Fruit fly (Drosophila melanogaster) whole organism, embryonic: ENCODE measurements around the gene HP1b.
A peak's percentile ranks its signal among the peaks of the same experiment; 100 is the strongest.

Experiments
- Atf6 ChIP-seq: fragments of 200-800 bp; sonication (Bioruptor generic); IDR thresholded peaks from 2 replicates; pipeline ENCODE4 v1.3.6; 2022; ENCODE audit warnings: missing biosample characterization, missing genetic modification characterization
- Bdp1 ChIP-seq: fragments of 200-800 bp; sonication (Bioruptor generic); optimal IDR thresholded peaks from 3 replicates; lab custom pipeline; 2016; ENCODE audit warnings: missing biosample characterization, missing genetic modification characterization
- CG10431 ChIP-seq: fragments of 200-800 bp; sonication (Bioruptor generic); optimal IDR thresholded peaks from 3 replicates; lab custom pipeline; 2018; ENCODE audit warnings: missing biosample characterization, mild to moderate bottlenecking, missing genetic modification characterization
- CG10565 ChIP-seq: fragments of 200-800 bp; sonication (Bioruptor generic); optimal IDR thresholded peaks from 3 replicates; lab custom pipeline; 2016; ENCODE audit warnings: missing biosample characterization, mild to moderate bottlenecking, missing genetic modification characterization
- CG11085 ChIP-seq: fragments of 200-800 bp; sonication (Bioruptor generic); IDR thresholded peaks from 2 replicates; pipeline ENCODE4 v1.3.6; 2022; ENCODE audit warnings: missing biosample characterization, missing genetic modification characterization
- CG11456 ChIP-seq: fragments of 200-800 bp; sonication (Bioruptor generic); IDR thresholded peaks from 3 replicates; pipeline ENCODE4 v1.3.6; 2022; ENCODE audit warnings: missing biosample characterization, missing genetic modification characterization
- CG11695 ChIP-seq: fragments of 200-800 bp; sonication (Bioruptor generic); IDR thresholded peaks from 3 replicates; pipeline ENCODE4 v1.3.6; 2022; ENCODE audit warnings: missing biosample characterization, missing genetic modification characterization
- CG15073 ChIP-seq: fragments of 200-800 bp; sonication (Bioruptor generic); optimal IDR thresholded peaks from 2 replicates; lab custom pipeline; 2016; ENCODE audit warnings: missing biosample characterization, missing genetic modification characterization
- CG15269 ChIP-seq: fragments of 200-800 bp; sonication (Bioruptor generic); optimal IDR thresholded peaks from 2 replicates; lab custom pipeline; 2018; ENCODE audit warnings: missing biosample characterization, mild to moderate bottlenecking, missing genetic modification characterization, moderate library complexity
- CG15479 ChIP-seq: fragments of 200-800 bp; sonication (Bioruptor generic); optimal IDR thresholded peaks from 3 replicates; lab custom pipeline; 2019; ENCODE audit warnings: missing biosample characterization, mild to moderate bottlenecking, missing genetic modification characterization, moderate library complexity
- CG1602 ChIP-seq: fragments of 200-800 bp; sonication (Bioruptor generic); optimal IDR thresholded peaks from 3 replicates; lab custom pipeline; 2016; ENCODE audit warnings: missing biosample characterization, missing genetic modification characterization
- CG16815 ChIP-seq: fragments of 200-800 bp; sonication (Bioruptor generic); optimal IDR thresholded peaks from 3 replicates; lab custom pipeline; 2017; ENCODE audit warnings: missing biosample characterization, mild to moderate bottlenecking, missing genetic modification characterization
- CG17829 ChIP-seq: fragments of 200-800 bp; optimal IDR thresholded peaks from 2 replicates; lab custom pipeline; 2019; ENCODE audit warnings: missing biosample characterization, mild to moderate bottlenecking, missing genetic modification characterization, moderate library complexity
- CG18262 ChIP-seq: fragments of 200-800 bp; optimal IDR thresholded peaks from 3 replicates; lab custom pipeline; 2019; ENCODE audit warnings: missing biosample characterization, mild to moderate bottlenecking, missing genetic modification characterization, moderate library complexity
- CG31388 ChIP-seq: fragments of 200-800 bp; sonication (Bioruptor generic); optimal IDR thresholded peaks from 2 replicates; lab custom pipeline; 2016; ENCODE audit warnings: missing biosample characterization, missing genetic modification characterization
- CG31441 ChIP-seq: fragments of 200-800 bp; sonication (Bioruptor generic); IDR thresholded peaks from 2 replicates; pipeline ENCODE4 v1.3.6; 2022; ENCODE audit warnings: missing biosample characterization, missing genetic modification characterization
- CG3281 ChIP-seq: fragments of 200-800 bp; sonication (Bioruptor generic); optimal IDR thresholded peaks from 3 replicates; lab custom pipeline; 2017; ENCODE audit warnings: missing biosample characterization, mild to moderate bottlenecking, missing genetic modification characterization
- CG3726 ChIP-seq: fragments of 200-800 bp; sonication (Bioruptor generic); IDR thresholded peaks from 3 replicates; pipeline ENCODE4, ENCODE4 v1.3.6; 2022; ENCODE audit warnings: missing biosample characterization, missing genetic modification characterization
- CG4282 ChIP-seq: fragments of 200-800 bp; sonication (Bioruptor generic); optimal IDR thresholded peaks from 2 replicates; lab custom pipeline; 2016; ENCODE audit warnings: missing biosample characterization, missing genetic modification characterization
- CG5180 ChIP-seq: fragments of 200-800 bp; sonication (Bioruptor generic); optimal IDR thresholded peaks from 3 replicates; lab custom pipeline; 2017; ENCODE audit warnings: missing biosample characterization, missing genetic modification characterization, mild to moderate bottlenecking, moderate library complexity, missing genetic modification reagents
- CG9932 ChIP-seq: fragments of 200-800 bp; sonication (Bioruptor generic); IDR thresholded peaks from 2 replicates; pipeline ENCODE4 v1.3.6; 2022; ENCODE audit warnings: missing biosample characterization, missing genetic modification characterization
- Chrac-16 ChIP-seq: fragments of 200-800 bp; sonication (Bioruptor generic); optimal IDR thresholded peaks from 3 replicates; lab custom pipeline; 2016; ENCODE audit warnings: missing biosample characterization, missing genetic modification characterization
- CoRest ChIP-seq: fragments of 200-800 bp; sonication (Bioruptor generic); optimal IDR thresholded peaks from 3 replicates; lab custom pipeline; 2018; ENCODE audit warnings: missing biosample characterization, mild to moderate bottlenecking, missing genetic modification characterization, moderate library complexity
- D19A ChIP-seq: fragments of 200-800 bp; optimal IDR thresholded peaks from 3 replicates; lab custom pipeline; 2019; ENCODE audit warnings: missing biosample characterization, mild to moderate bottlenecking, missing genetic modification characterization, moderate library complexity
- Doc2 ChIP-seq: fragments of 200-800 bp; sonication (Bioruptor generic); IDR thresholded peaks from 2 replicates; pipeline ENCODE4 v1.3.6; 2022; ENCODE audit warnings: missing biosample characterization, missing genetic modification characterization
- Gug ChIP-seq: fragments of 200-800 bp; sonication (Bioruptor generic); IDR thresholded peaks from 4 replicates; pipeline ENCODE4 v1.3.6; 2022; ENCODE audit warnings: missing biosample characterization, missing genetic modification characterization
- Hmr ChIP-seq: fragments of 200-800 bp; sonication (Bioruptor generic); optimal IDR thresholded peaks from 3 replicates; lab custom pipeline; 2017; ENCODE audit warnings: mild to moderate bottlenecking, missing biosample characterization, missing genetic modification reagents, missing genetic modification characterization
- Hmx ChIP-seq: fragments of 200-800 bp; sonication (Bioruptor generic); optimal IDR thresholded peaks from 2 replicates; lab custom pipeline; 2016; ENCODE audit warnings: missing biosample characterization, missing genetic modification characterization
- Hr51 ChIP-seq, 2 experiments: fragments of 200-800 bp; sonication (Bioruptor generic); optimal IDR thresholded peaks; 2 replicates in 1 of 2; 3 replicates in 1 of 2; lab custom pipeline; 2016 to 2018; ENCODE audit warnings: missing biosample characterization in 2 of 2, missing genetic modification characterization in 2 of 2, mild to moderate bottlenecking in 1 of 2, moderate library complexity in 1 of 2
- Hsf ChIP-seq: fragments of 200-800 bp; sonication (Bioruptor generic); optimal IDR thresholded peaks from 3 replicates; lab custom pipeline; 2016; ENCODE audit warnings: missing biosample characterization, missing genetic modification characterization
- Jarid2 ChIP-seq: fragments of 200-800 bp; sonication (Bioruptor generic); optimal IDR thresholded peaks from 3 replicates; lab custom pipeline; 2017; ENCODE audit warnings: mild to moderate bottlenecking, missing biosample characterization, missing genetic modification reagents, missing genetic modification characterization
- Oli ChIP-seq: fragments of 200-800 bp; sonication (Bioruptor generic); optimal IDR thresholded peaks from 2 replicates; lab custom pipeline; 2018; ENCODE audit warnings: missing biosample characterization, mild to moderate bottlenecking, missing genetic modification characterization, moderate library complexity
- Poxn ChIP-seq: fragments of 200-800 bp; sonication (Bioruptor generic); IDR thresholded peaks from 2 replicates; pipeline ENCODE4 v1.3.6; 2022; ENCODE audit warnings: missing biosample characterization, missing genetic modification characterization
- Sox100B ChIP-seq: fragments of 200-800 bp; sonication (Bioruptor generic); optimal IDR thresholded peaks from 3 replicates; lab custom pipeline; 2018; ENCODE audit warnings: missing biosample characterization, mild to moderate bottlenecking, missing genetic modification characterization
- Tbp ChIP-seq: fragments of >200 bp; optimal IDR thresholded peaks from 2 replicates; lab custom pipeline; 2018; ENCODE audit warnings: missing biosample characterization, missing genetic modification characterization
- al ChIP-seq: fragments of 200-800 bp; sonication (Bioruptor generic); IDR thresholded peaks from 2 replicates; pipeline ENCODE4 v1.3.6; 2022; ENCODE audit warnings: missing biosample characterization, missing genetic modification characterization
- bowl ChIP-seq: fragments of 200-800 bp; sonication (Bioruptor generic); IDR thresholded peaks from 2 replicates; pipeline ENCODE4 v1.3.6; 2022; ENCODE audit warnings: missing biosample characterization, missing genetic modification characterization
- cas ChIP-seq: fragments of 200-800 bp; sonication (Bioruptor generic); IDR thresholded peaks from 2 replicates; pipeline ENCODE4 v1.3.6; 2022; ENCODE audit warnings: missing biosample characterization, missing genetic modification characterization
- ems ChIP-seq: fragments of 200-800 bp; sonication (Bioruptor generic); optimal IDR thresholded peaks from 3 replicates; lab custom pipeline; 2016; ENCODE audit warnings: missing biosample characterization, missing genetic modification characterization
- esg ChIP-seq: fragments of 200-800 bp; sonication (Bioruptor generic); conservative IDR thresholded peaks from 2 replicates; pipeline ENCODE4 v1.3.6; 2022; ENCODE audit warnings: missing biosample characterization, missing genetic modification characterization
- gro ChIP-seq: fragments of 200-800 bp; sonication (Bioruptor generic); optimal IDR thresholded peaks from 2 replicates; lab custom pipeline; 2016; ENCODE audit warnings: missing biosample characterization, missing genetic modification characterization
- mam ChIP-seq: fragments of 200-800 bp; sonication (Bioruptor generic); optimal IDR thresholded peaks from 3 replicates; lab custom pipeline; 2016; ENCODE audit warnings: missing biosample characterization, missing genetic modification characterization
- nom ChIP-seq: fragments of 200-800 bp; sonication (Bioruptor generic); optimal IDR thresholded peaks from 2 replicates; lab custom pipeline; 2017; ENCODE audit warnings: missing biosample characterization, missing genetic modification characterization, mild to moderate bottlenecking, moderate library complexity, missing genetic modification reagents
- peb ChIP-seq: fragments of 200-800 bp; sonication (Bioruptor generic); IDR thresholded peaks from 2 replicates; pipeline ENCODE4 v1.3.6; 2022; ENCODE audit warnings: missing biosample characterization, missing genetic modification characterization
- pfk ChIP-seq: fragments of 200-800 bp; sonication (Bioruptor generic); optimal IDR thresholded peaks from 2 replicates; lab custom pipeline; 2018; ENCODE audit warnings: missing biosample characterization, mild to moderate bottlenecking, missing genetic modification characterization, moderate library complexity
- psq ChIP-seq: fragments of 200-800 bp; sonication (Bioruptor generic); optimal IDR thresholded peaks from 2 replicates; lab custom pipeline; 2017; ENCODE audit warnings: missing biosample characterization, missing genetic modification characterization
- ranshi ChIP-seq: fragments of 200-800 bp; sonication (Bioruptor generic); IDR thresholded peaks from 2 replicates; pipeline ENCODE4 v1.3.6; 2022; ENCODE audit warnings: missing biosample characterization, missing genetic modification characterization
- seq ChIP-seq: fragments of 200-800 bp; sonication (Bioruptor generic); IDR thresholded peaks from 2 replicates; pipeline ENCODE4 v1.3.6; 2022; ENCODE audit warnings: missing biosample characterization, missing genetic modification characterization
- sug ChIP-seq: fragments of 200-800 bp; optimal IDR thresholded peaks from 2 replicates; lab custom pipeline; 2019; ENCODE audit warnings: missing biosample characterization, mild to moderate bottlenecking, missing genetic modification characterization, moderate library complexity
- toy ChIP-seq: fragments of 200-800 bp; sonication (Bioruptor generic); IDR thresholded peaks from 2 replicates; pipeline ENCODE4 v1.3.6; 2022; ENCODE audit warnings: missing biosample characterization, missing genetic modification characterization
- unpg ChIP-seq: fragments of 200-800 bp; sonication (Bioruptor generic); optimal IDR thresholded peaks from 3 replicates; lab custom pipeline; 2018; ENCODE audit warnings: missing biosample characterization, mild to moderate bottlenecking, missing genetic modification characterization, moderate library complexity
- vvl ChIP-seq: fragments of 200-800 bp; sonication (Bioruptor generic); IDR thresholded peaks from 2 replicates; pipeline ENCODE4 v1.3.6; 2022; ENCODE audit warnings: missing biosample characterization, missing genetic modification characterization
- wek ChIP-seq: fragments of 200-800 bp; sonication (Bioruptor generic); optimal IDR thresholded peaks from 3 replicates; lab custom pipeline; 2018; ENCODE audit warnings: missing biosample characterization, mild to moderate bottlenecking, missing genetic modification characterization, moderate library complexity

The HP1b gene

DNA sequence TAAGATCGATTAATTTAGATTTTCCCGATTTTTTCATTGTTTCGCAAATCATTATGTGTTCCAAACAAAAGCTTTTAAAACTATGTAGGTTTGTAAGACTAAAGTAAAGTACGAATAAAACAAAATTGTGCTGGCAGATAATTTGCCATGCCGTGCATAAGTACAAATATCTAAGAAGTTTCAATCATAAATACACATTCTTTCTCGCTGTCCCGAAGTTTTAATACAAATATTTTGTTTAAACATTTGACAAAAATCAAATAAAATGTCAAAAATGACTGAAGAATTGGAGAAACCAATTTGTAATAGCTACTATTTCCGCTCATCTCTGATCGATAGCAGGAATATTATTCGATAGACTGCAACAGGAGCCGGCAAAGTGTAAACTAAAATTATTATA, 1.7 kb downstream of the HP1b start, which contains the start of gene APC4 (continued):
- no peak for TF ChIP-seq ems (GFP tag; lab: Kevin White, UChicago)
- no peak for TF ChIP-seq Bdp1 (GFP tag; lab: Kevin White, UChicago)
- TF ChIP-seq bowl, result no peak
- TF ChIP-seq Poxn (GFP tag; lab: Robert Waterston, UW), result no peak
- TF ChIP-seq CG31441, result no peak
- no peak for TF ChIP-seq CG10431 (GFP tag; lab: Kevin White, UChicago)
- TF ChIP-seq nom (GFP tag; lab: Kevin White, UChicago), result no peak
- peak; percentile 37 for TF ChIP-seq Hsf (GFP tag; lab: Kevin White, UChicago)
- no peak for TF ChIP-seq vvl (GFP tag; lab: Robert Waterston, UW)
- no peak for TF ChIP-seq al (GFP tag; lab: Robert Waterston, UW)
- TF ChIP-seq Tbp (GFP tag; lab: Kevin White, UChicago), result no peak
- no peak for TF ChIP-seq CG15073 (GFP tag; lab: Kevin White, UChicago)
- no peak for TF ChIP-seq cas (GFP tag; lab: Robert Waterston, UW)
- no peak for TF ChIP-seq Jarid2
- TF ChIP-seq CG11085 (GFP tag; lab: Robert Waterston, UW), result no peak
- TF ChIP-seq Sox100B (GFP tag; lab: Kevin White, UChicago), result no peak
- peak; percentile 34 for TF ChIP-seq CG15269 (tag; lab: Kevin White, UChicago)
- no peak for TF ChIP-seq peb (GFP tag; lab: Robert Waterston, UW)
- no peak for TF ChIP-seq CG11695 (GFP tag; lab: Robert Waterston, UW)
- TF ChIP-seq esg (GFP tag; lab: Robert Waterston, UW), result no peak; the same call in 1 of the 2 replicates
- TF ChIP-seq wek (GFP tag; lab: Kevin White, UChicago), result no peak
- no peak for TF ChIP-seq Hmx (GFP tag; lab: Kevin White, UChicago)
- TF ChIP-seq Oli, result peak; percentile 29
- TF ChIP-seq Gug (GFP tag; lab: Robert Waterston, UW), result no peak
- no peak for TF ChIP-seq Chrac-16 (GFP tag; lab: Kevin White, UChicago)
- peak; percentile 17 for TF ChIP-seq Hmr (GFP tag; lab: Kevin White, UChicago)
- TF ChIP-seq gro (GFP tag; lab: Kevin White, UChicago), result no peak
- TF ChIP-seq psq, result no peak
- no peak for TF ChIP-seq ranshi
- no peak for TF ChIP-seq CG1602
- TF ChIP-seq seq (GFP tag; lab: Robert Waterston, UW), result no peak
- peak; percentile 51 for TF ChIP-seq CG9932 (GFP tag; lab: Robert Waterston, UW)
- no peak for TF ChIP-seq CG16815 (GFP tag; lab: Kevin White, UChicago)
- TF ChIP-seq CG18262 (tag; lab: Kevin White, UChicago), result peak; percentile 45
- peak; percentile 66 for TF ChIP-seq CoRest (tag; lab: Kevin White, UChicago)
- no peak for TF ChIP-seq D19A (tag; lab: Kevin White, UChicago)
- no peak for TF ChIP-seq CG11456 (GFP tag; lab: Robert Waterston, UW)
- no peak for TF ChIP-seq CG4282 (GFP tag; lab: Kevin White, UChicago)
- TF ChIP-seq CG15479 (GFP tag; lab: Kevin White, UChicago), result no peak
- TF ChIP-seq Doc2 (GFP tag; lab: Robert Waterston, UW), result no peak
- no peak for TF ChIP-seq CG5180 (GFP tag; lab: Kevin White, UChicago)
- TF ChIP-seq Atf6 (GFP tag; lab: Robert Waterston, UW), result no peak
- peak; percentile 14 for TF ChIP-seq CG17829
- TF ChIP-seq toy (GFP tag; lab: Robert Waterston, UW), result no peak
- no peak for TF ChIP-seq CG31388 (GFP tag; lab: Kevin White, UChicago)
- no peak for TF ChIP-seq CG10565 (GFP tag; lab: Kevin White, UChicago)
- peak in 1 of 2 experiments; percentile 41 for TF ChIP-seq Hr51 (GFP tag; optimal IDR thresholded peaks at IDR 0.05; lab: Kevin White, UChicago)
- no peak for TF ChIP-seq pfk
- no peak for TF ChIP-seq unpg (GFP tag; lab: Kevin White, UChicago)
- peak; percentile 50 for TF ChIP-seq sug (tag; lab: Kevin White, UChicago)
- TF ChIP-seq CG3726, result no peak
- TF ChIP-seq mam (GFP tag; lab: Kevin White, UChicago), result no peak
- TF ChIP-seq CG3281 (GFP tag; lab: Kevin White, UChicago), result peak; percentile 26
